Worm (Caenorhabditis elegans) whole organism, L4/young adult: Measurements from ENCODE around the gene tbb-4.
"Not testable (repeated sequence)": the region's sequence is repeated elsewhere in the genome, so short reads cannot be mapped to it uniquely, and the experiment has no call there.

Experiments used
- W03F9.2 ChIP-seq: fragments of 150-350 bp; optimal IDR thresholded peaks from 2 replicates; lab custom pipeline; 2014; ENCODE audit warnings: missing biosample characterization, missing genetic modification characterization
- dao-5 ChIP-seq: sonication (generic microtip); optimal IDR thresholded peaks from 2 replicates; lab custom pipeline; 2016; ENCODE audit warnings: missing genotype, missing genetic modification characterization, moderate library complexity, missing compliant biosample characterization
- him-1 ChIP-seq: sonication (generic microtip); optimal IDR thresholded peaks from 2 replicates; lab custom pipeline; 2016; ENCODE audit warnings: missing genotype, missing genetic modification reagents, missing genetic modification characterization, missing compliant biosample characterization

tbb-4 gene

ce11 chrX:9436843-9437312, at the start of gene tbb-4:
TSS of gene tbb-4 (minus strand) at chrX:9436893.
- TF ChIP-seq him-1 (tag; lab: Kevin White, UChicago) = no peak
- no peak for TF ChIP-seq dao-5 (tag; lab: Kevin White, UChicago)
- TF ChIP-seq W03F9.2 (tag; lab: Kevin White, UChicago) = no peak

ce11 chrX:9486160-9486559, 49.5 kb upstream of the tbb-4 start:
- TF ChIP-seq dao-5 (tag; lab: Kevin White, UChicago) = no peak
- TF ChIP-seq him-1 (tag; lab: Kevin White, UChicago) = no peak
- no peak for TF ChIP-seq W03F9.2 (tag; lab: Kevin White, UChicago)

ce11 chrX:9483754-9484153, 47.1 kb upstream of the tbb-4 start:
- no peak for TF ChIP-seq him-1 (tag; lab: Kevin White, UChicago)
- TF ChIP-seq dao-5 (tag; lab: Kevin White, UChicago) = no peak
- TF ChIP-seq W03F9.2 (tag; lab: Kevin White, UChicago) = no peak

DNA sequence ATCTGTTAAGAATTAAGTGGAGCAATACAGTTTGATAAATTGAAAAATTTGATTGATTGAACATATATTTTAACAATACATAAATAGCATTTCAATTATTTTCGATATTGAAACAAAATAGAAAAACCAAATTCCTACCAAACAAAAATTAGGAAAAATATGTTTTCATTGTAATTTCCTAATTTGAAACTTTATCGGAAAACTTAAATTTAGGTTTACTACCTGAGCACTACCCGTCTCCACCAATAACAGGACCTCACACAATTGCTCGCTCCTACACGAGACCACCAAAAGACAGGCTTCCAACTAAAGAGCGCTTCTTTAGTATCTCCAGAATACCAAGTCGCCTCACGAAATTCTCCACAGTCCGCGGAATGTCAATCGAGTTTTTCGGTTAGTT, 40.1 kb upstream of the tbb-4 start:
- TF ChIP-seq dao-5 (tag; lab: Kevin White, UChicago) (no peak), him-1 (tag; lab: Kevin White, UChicago) (no peak), W03F9.2 (tag; lab: Kevin White, UChicago) (no peak)

DNA sequence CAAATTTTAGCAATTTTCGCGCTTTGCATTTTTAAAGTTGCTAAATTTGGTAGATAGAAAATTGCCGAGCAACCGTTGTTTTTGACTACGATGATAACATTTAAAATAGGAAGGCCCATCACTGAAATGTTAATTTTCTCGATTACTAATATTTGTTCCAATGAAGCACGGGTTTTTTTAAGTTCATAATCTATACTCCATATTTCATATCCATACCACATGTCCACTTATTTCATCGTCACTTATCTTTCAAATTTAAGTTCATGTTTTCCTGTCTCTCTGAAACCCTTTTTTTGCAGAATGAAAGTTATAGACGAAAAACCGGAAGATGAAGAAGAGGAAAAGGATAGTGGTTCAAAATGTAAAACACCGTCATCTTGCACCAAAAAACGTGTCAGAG, 35.5 kb upstream of the tbb-4 start, which contains the start of gene gap-2:
TSS of gene gap-2 (plus strand) at position 301 of the 400 bp plus-strand sequence.
- TF ChIP-seq dao-5 (tag; lab: Kevin White, UChicago) = no peak
- no peak for TF ChIP-seq W03F9.2 (tag; lab: Kevin White, UChicago)
- no peak for TF ChIP-seq him-1 (tag; lab: Kevin White, UChicago)

- TF ChIP-seq W03F9.2 (tag; lab: Kevin White, UChicago) (peak; percentile 69), him-1 (tag; lab: Kevin White, UChicago) (peak; percentile 86), dao-5 (tag; lab: Kevin White, UChicago) (peak; percentile 73)
These were observed 30.9 kb upstream of the tbb-4 start for ce11 chrX:9467573-9467972.

ce11 chrX:9465722-9466132, 29.0 kb upstream of the tbb-4 start:
- TF ChIP-seq him-1 (tag; lab: Kevin White, UChicago) (peak; percentile 100), dao-5 (tag; lab: Kevin White, UChicago) (peak; percentile 94), W03F9.2 (tag; lab: Kevin White, UChicago) (peak; percentile 98)

ce11 chrX:9463045-9463444, 26.4 kb upstream of the tbb-4 start, which contains the start of gene ZK899.6:
TSS of gene ZK899.6 (plus strand) at chrX:9463345.
- TF ChIP-seq dao-5, W03F9.2, him-1 (tag; lab: Kevin White, UChicago): not testable (repeated sequence)

ce11 chrX:9460834-9461233, 24.1 kb upstream of the tbb-4 start, which contains the start of gene ZK899.5:
TSS of gene ZK899.5 (minus strand) at chrX:9460934.
- not testable (repeated sequence) for TF ChIP-seq dao-5, W03F9.2, him-1 (tag; lab: Kevin White, UChicago)

DNA sequence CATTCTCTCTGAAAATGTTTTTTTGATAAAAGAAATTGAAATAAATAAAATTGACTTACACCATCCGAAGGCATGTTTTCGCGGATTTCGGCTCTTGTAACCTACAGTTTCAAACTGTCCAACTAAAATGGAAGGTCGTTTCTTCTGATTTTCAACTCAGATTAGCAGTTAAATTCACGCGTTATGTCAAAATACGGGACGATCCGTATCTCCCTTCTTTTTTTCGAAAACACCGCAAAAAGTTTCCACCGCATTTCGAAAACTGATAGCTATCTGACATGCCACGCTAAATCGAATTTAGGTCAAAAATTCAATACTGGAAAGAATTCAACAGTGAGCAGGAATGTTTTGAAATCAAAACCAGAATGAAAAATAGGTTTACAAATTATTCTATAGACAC, 21.4 kb upstream of the tbb-4 start, which contains the start of gene tba-8:
TSS of gene tba-8 (minus strand) at position 207 of the 400 bp plus-strand sequence.
- TF ChIP-seq W03F9.2 (tag; lab: Kevin White, UChicago) = no peak
- TF ChIP-seq dao-5 (tag; lab: Kevin White, UChicago) = no peak
- no peak for TF ChIP-seq him-1 (tag; lab: Kevin White, UChicago)

DNA sequence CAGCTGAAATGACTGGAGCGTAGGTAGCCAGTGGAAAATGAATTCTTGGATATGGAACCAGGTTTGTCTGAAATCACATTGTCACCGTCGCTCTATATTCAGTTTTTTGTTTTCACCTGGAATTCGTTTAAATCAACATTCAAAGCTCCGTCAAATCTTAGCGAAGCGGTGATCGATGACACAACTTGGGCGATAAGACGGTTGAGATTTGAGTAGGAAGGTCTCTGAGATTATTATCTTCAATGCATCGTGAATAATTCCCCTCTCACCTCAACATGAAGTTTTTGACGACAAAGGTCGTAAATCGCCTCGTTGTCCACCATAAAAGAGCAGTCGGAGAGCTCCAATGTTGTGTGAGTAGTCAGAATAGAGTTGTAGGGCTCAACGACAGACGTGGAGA, 19.9 kb upstream of the tbb-4 start:
- no peak for TF ChIP-seq W03F9.2 (tag; lab: Kevin White, UChicago)
- TF ChIP-seq dao-5 (tag; lab: Kevin White, UChicago) = no peak
- no peak for TF ChIP-seq him-1 (tag; lab: Kevin White, UChicago)

ce11 chrX:9452483-9453198, 15.9 kb upstream of the tbb-4 start, which contains the start of gene ZK899.3:
TSS of gene ZK899.3 (plus strand) at chrX:9453148.
- TF ChIP-seq him-1 (tag; lab: Kevin White, UChicago) = no peak
- no peak for TF ChIP-seq W03F9.2 (tag; lab: Kevin White, UChicago)
- no peak for TF ChIP-seq dao-5 (tag; lab: Kevin White, UChicago)

DNA sequence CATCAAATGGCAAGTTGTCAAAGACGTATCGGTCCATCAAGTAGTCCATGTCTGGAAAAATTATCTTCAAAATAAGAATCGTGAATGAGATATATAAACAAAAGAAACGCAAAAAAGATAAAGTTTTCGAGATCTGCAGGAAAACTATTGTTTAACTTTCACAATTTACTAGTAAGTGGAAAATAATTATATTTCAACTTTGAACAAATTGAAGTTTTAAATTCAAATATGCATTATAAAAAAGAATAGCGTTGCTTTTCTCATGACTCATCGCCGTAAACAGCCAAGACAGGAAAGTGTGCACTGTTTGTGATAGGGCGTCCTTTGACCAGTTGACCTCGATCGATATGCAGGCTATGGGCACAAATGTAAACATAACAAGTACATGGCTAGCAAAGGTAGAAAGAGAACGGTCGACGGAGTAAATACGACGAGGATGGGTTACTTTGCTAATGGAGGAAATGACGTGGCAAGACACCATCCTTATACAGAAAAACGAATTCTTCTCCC, 15.3 kb upstream of the tbb-4 start, which contains the start of gene ZK899.2:
TSS of gene ZK899.2 (minus strand) at position 51 of the 510 bp plus-strand sequence.
- TF ChIP-seq W03F9.2 (tag; lab: Kevin White, UChicago) (no peak), him-1 (tag; lab: Kevin White, UChicago) (no peak), dao-5 (tag; lab: Kevin White, UChicago) (no peak)
